Worm (Caenorhabditis elegans) whole organism, L4 larva: ENCODE measurements around the gene smu-2.

Experiments used
- F10B5.3 ChIP-seq: sonication (generic microtip); optimal IDR thresholded peaks from 2 replicates; lab custom pipeline; 2016; ENCODE audit warnings: mild to moderate bottlenecking, missing genetic modification characterization, missing compliant biosample characterization
- F26F4.8 ChIP-seq: fragments of 200-800 bp; sonication (Bioruptor generic); conservative IDR thresholded peaks from 2 replicates; pipeline ENCODE4 v1.3.6; 2022; ENCODE audit warnings: missing genetic modification characterization, missing compliant biosample characterization
- F37D6.2 ChIP-seq: sonication (generic microtip); optimal IDR thresholded peaks from 2 replicates; lab custom pipeline; 2016; ENCODE audit warnings: mild to moderate bottlenecking, missing genetic modification characterization, missing compliant biosample characterization
- F49E8.2 ChIP-seq: sonication (generic microtip); optimal IDR thresholded peaks from 2 replicates; lab custom pipeline; 2016; ENCODE audit warnings: missing compliant biosample characterization, mild to moderate bottlenecking, missing genetic modification characterization, borderline replicate concordance
- T20F7.1 ChIP-seq: fragments of 200-800 bp; sonication (Bioruptor generic); optimal IDR thresholded peaks from 2 replicates; lab custom pipeline; 2018; ENCODE audit warnings: mild to moderate bottlenecking, missing genetic modification characterization, missing compliant biosample characterization
- Y75B8A.6 ChIP-seq: fragments of 200-800 bp; sonication (Bioruptor generic); IDR thresholded peaks from 2 replicates; pipeline ENCODE4 v1.3.6; 2022; ENCODE audit warnings: missing genetic modification reagents, missing genetic modification characterization, missing compliant biosample characterization
- aha-1 ChIP-seq: fragments of 150-350 bp; peaks from one replicate; lab custom pipeline; 2014; ENCODE audit warnings: missing biosample characterization, missing genetic modification characterization
- aly-2 ChIP-seq: sonication (generic microtip); optimal IDR thresholded peaks from 2 replicates; lab custom pipeline; 2018; ENCODE audit warnings: missing biosample characterization, missing genetic modification characterization
- ama-1 ChIP-seq: fragments of 150-350 bp; optimal IDR thresholded peaks from 2 replicates; lab custom pipeline; 2014; ENCODE audit warnings: inconsistent platforms, mixed read lengths
- arid-1 ChIP-seq: fragments of 200-800 bp; sonication (Bioruptor generic); conservative IDR thresholded peaks from 2 replicates; pipeline ENCODE4 v1.3.6; 2022; ENCODE audit warnings: missing genetic modification reagents, missing genetic modification characterization, missing compliant biosample characterization
- attf-4 ChIP-seq: sonication (generic microtip); optimal IDR thresholded peaks from 3 replicates; lab custom pipeline; 2017; ENCODE audit warnings: missing biosample characterization, missing genetic modification characterization
- ctbp-1 ChIP-seq: fragments of 200-800 bp; sonication (Bioruptor generic); IDR thresholded peaks from 2 replicates; pipeline ENCODE4 v1.3.6; 2022; ENCODE audit warnings: missing genetic modification reagents, missing genetic modification characterization, missing compliant biosample characterization
- daf-12 ChIP-seq: fragments of 150-350 bp; optimal IDR thresholded peaks from 2 replicates; lab custom pipeline; 2014; ENCODE audit warnings: missing biosample characterization, missing genetic modification reagents, missing genetic modification characterization
- daf-16 ChIP-seq, 3 experiments: sonication (generic microtip); optimal IDR thresholded peaks; 2 replicates each; lab custom pipeline; 2016 to 2017; ENCODE audit warnings: missing genetic modification characterization in 3 of 3, missing genetic modification reagents in 3 of 3, mild to moderate bottlenecking in 2 of 3, missing compliant biosample characterization in 2 of 3, missing biosample characterization in 1 of 3, moderate library complexity in 1 of 3
- daf-8 ChIP-seq: fragments of 200-800 bp; sonication (Bioruptor generic); IDR thresholded peaks from 2 replicates; pipeline ENCODE4 v1.3.6; 2022; ENCODE audit warnings: missing genetic modification characterization, missing compliant biosample characterization
- dmd-6 ChIP-seq: fragments of 200-800 bp; sonication (Bioruptor generic); IDR thresholded peaks from 2 replicates; pipeline ENCODE4 v1.3.6; 2022; ENCODE audit warnings: missing genetic modification reagents, missing genetic modification characterization, missing compliant biosample characterization
- dpl-1 ChIP-seq: fragments of 150-350 bp; optimal IDR thresholded peaks from 2 replicates; lab custom pipeline; 2014; ENCODE audit warnings: missing biosample characterization, missing genetic modification reagents, missing genetic modification characterization
- duxl-1 ChIP-seq: sonication (generic microtip); optimal IDR thresholded peaks from 2 replicates; lab custom pipeline; 2016; ENCODE audit warnings: mild to moderate bottlenecking, missing genetic modification characterization, moderate library complexity, missing compliant biosample characterization; ENCODE audit not compliant: poor library complexity
- dve-1 ChIP-seq: sonication (generic microtip); optimal IDR thresholded peaks from 2 replicates; lab custom pipeline; 2017; ENCODE audit warnings: antibody characterized with exemption, mild to moderate bottlenecking, missing genetic modification characterization, missing compliant biosample characterization; ENCODE audit not compliant: insufficient read depth
- fkh-10 ChIP-seq: fragments of 150-350 bp; optimal IDR thresholded peaks from 2 replicates; lab custom pipeline; 2014; ENCODE audit warnings: missing biosample characterization, missing genetic modification reagents, missing genetic modification characterization
- gei-8 ChIP-seq: fragments of 200-800 bp; sonication (Bioruptor generic); optimal IDR thresholded peaks from 2 replicates; lab custom pipeline; 2018; ENCODE audit warnings: mild to moderate bottlenecking, missing genetic modification characterization, missing compliant biosample characterization
- hif-1 ChIP-seq, 2 experiments: sonication (generic microtip); optimal IDR thresholded peaks; 2 replicates each; lab custom pipeline; 2016 to 2017; ENCODE audit warnings: missing compliant biosample characterization in 2 of 2, missing genetic modification characterization in 2 of 2, missing genetic modification reagents in 2 of 2, missing genotype in 2 of 2, mild to moderate bottlenecking in 1 of 2
- lim-7 ChIP-seq: fragments of 200-800 bp; sonication (Bioruptor generic); IDR thresholded peaks from 2 replicates; pipeline ENCODE4 v1.3.6; 2022; ENCODE audit warnings: missing genetic modification characterization, missing compliant biosample characterization
- lin-13 ChIP-seq: fragments of 150-350 bp; optimal IDR thresholded peaks from 2 replicates; lab custom pipeline; 2014; ENCODE audit warnings: missing biosample characterization, missing genetic modification reagents, missing genetic modification characterization
- lin-29 ChIP-seq: fragments of 200-800 bp; sonication (Bioruptor generic); IDR thresholded peaks from 2 replicates; pipeline ENCODE4 v1.3.6; 2022; ENCODE audit warnings: missing genetic modification reagents, missing genetic modification characterization, missing compliant biosample characterization
- lin-38 ChIP-seq: fragments of 200-800 bp; sonication (Bioruptor generic); IDR thresholded peaks from 2 replicates; pipeline ENCODE4 v1.3.6; 2022; ENCODE audit warnings: missing genetic modification reagents, missing genetic modification characterization, missing compliant biosample characterization
- lin-39 ChIP-seq: fragments of 150-350 bp; optimal IDR thresholded peaks from 2 replicates; lab custom pipeline; 2014; ENCODE audit warnings: missing biosample characterization, missing genetic modification reagents, missing genetic modification characterization
- madf-9 ChIP-seq: fragments of 200-800 bp; sonication (Bioruptor generic); conservative IDR thresholded peaks from 2 replicates; pipeline ENCODE4 v1.3.6; 2022; ENCODE audit warnings: missing genetic modification reagents, missing genetic modification characterization, missing compliant biosample characterization
- mes-2 ChIP-seq: sonication (generic microtip); optimal IDR thresholded peaks from 2 replicates; lab custom pipeline; 2016; ENCODE audit warnings: missing genotype, mild to moderate bottlenecking, missing genetic modification characterization, missing compliant biosample characterization; ENCODE audit not compliant: poor library complexity, severe bottlenecking
- mxl-3 ChIP-seq: fragments of 200-800 bp; sonication (Bioruptor generic); optimal IDR thresholded peaks from 2 replicates; lab custom pipeline; 2018; ENCODE audit warnings: mild to moderate bottlenecking, missing genetic modification characterization, missing compliant biosample characterization
- nhr-11 ChIP-seq: fragments of 150-350 bp; optimal IDR thresholded peaks from 2 replicates; lab custom pipeline; 2014; ENCODE audit warnings: missing biosample characterization, missing genetic modification characterization
- nhr-237 ChIP-seq: sonication (generic microtip); optimal IDR thresholded peaks from 2 replicates; lab custom pipeline; 2017; ENCODE audit warnings: missing biosample characterization, missing genetic modification characterization
- nhr-41 ChIP-seq: fragments of 200-800 bp; sonication (Bioruptor generic); IDR thresholded peaks from 2 replicates; pipeline ENCODE4 v1.3.6; 2022; ENCODE audit warnings: missing genetic modification reagents, missing genetic modification characterization, missing compliant biosample characterization
- nhr-48 ChIP-seq: sonication (generic microtip); optimal IDR thresholded peaks from 2 replicates; lab custom pipeline; 2016; ENCODE audit warnings: mild to moderate bottlenecking, missing genetic modification characterization, missing compliant biosample characterization
- nhr-6 ChIP-seq: fragments of 150-350 bp; optimal IDR thresholded peaks from 2 replicates; lab custom pipeline; 2014; ENCODE audit warnings: missing biosample characterization, missing genetic modification characterization
- nhr-77 ChIP-seq: fragments of 150-350 bp; optimal IDR thresholded peaks from 2 replicates; lab custom pipeline; 2014; ENCODE audit warnings: missing biosample characterization, missing genetic modification characterization
- pha-4 ChIP-seq, 2 experiments: fragments of 150-350 bp in 1 of 2; fragments of 200-800 bp in 1 of 2; sonication (Bioruptor generic) in 1 of 2; IDR thresholded peaks in 1 of 2; optimal IDR thresholded peaks in 1 of 2; 2 replicates each; pipeline versions ENCODE4 v1.3.6 to Lab custom; 2014 to 2022; ENCODE audit warnings: missing genetic modification characterization in 2 of 2, missing genetic modification reagents in 2 of 2, missing biosample characterization in 1 of 2, missing compliant biosample characterization in 1 of 2
- pqm-1 ChIP-seq: sonication (generic microtip); optimal IDR thresholded peaks from 2 replicates; lab custom pipeline; 2017; ENCODE audit warnings: missing biosample characterization, missing genetic modification characterization
- saeg-2 ChIP-seq: fragments of 200-800 bp; sonication (Bioruptor generic); IDR thresholded peaks from 2 replicates; pipeline ENCODE4 v1.3.6; 2022; ENCODE audit warnings: missing genetic modification reagents, missing genetic modification characterization, missing compliant biosample characterization
- snpc-1.2 ChIP-seq: fragments of 200-800 bp; sonication (Bioruptor generic); IDR thresholded peaks from 2 replicates; pipeline ENCODE4 v1.3.6; 2022; ENCODE audit warnings: missing genetic modification reagents, missing genetic modification characterization, missing compliant biosample characterization
- spr-1 ChIP-seq: sonication (generic microtip); optimal IDR thresholded peaks from 2 replicates; lab custom pipeline; 2016; ENCODE audit warnings: mild to moderate bottlenecking, missing genetic modification characterization, missing compliant biosample characterization
- spr-3 ChIP-seq: fragments of 200-800 bp; sonication (Bioruptor generic); optimal IDR thresholded peaks from 2 replicates; lab custom pipeline; 2018; ENCODE audit warnings: mild to moderate bottlenecking, missing genetic modification characterization, missing compliant biosample characterization
- unc-39 ChIP-seq: sonication (generic microtip); optimal IDR thresholded peaks from 2 replicates; lab custom pipeline; 2017; ENCODE audit warnings: missing biosample characterization, missing genetic modification characterization
- unc-62 ChIP-seq, 3 experiments: fragments of 150-350 bp in 1 of 3; sonication (generic microtip); optimal IDR thresholded peaks in 2 of 3; peaks in 1 of 3; 1 replicate in 1 of 3; 2 replicates in 2 of 3; lab custom pipeline; 2014 to 2017; ENCODE audit warnings: missing biosample characterization in 3 of 3, missing genetic modification characterization in 3 of 3, missing genetic modification reagents in 3 of 3, missing genotype in 1 of 3
- vab-7 ChIP-seq: fragments of 200-800 bp; sonication (Bioruptor generic); IDR thresholded peaks from 2 replicates; pipeline ENCODE4 v1.3.6; 2022; ENCODE audit warnings: missing genetic modification reagents, missing genetic modification characterization, missing compliant biosample characterization
- zag-1 ChIP-seq: fragments of 150-350 bp; optimal IDR thresholded peaks from 2 replicates; lab custom pipeline; 2014; ENCODE audit warnings: missing biosample characterization, missing genetic modification characterization
- zip-11 ChIP-seq: fragments of 200-800 bp; sonication (Bioruptor generic); IDR thresholded peaks from 2 replicates; pipeline ENCODE4 v1.3.6; 2022; ENCODE audit warnings: missing genetic modification characterization, missing compliant biosample characterization
- ztf-7 ChIP-seq: fragments of 150-350 bp; optimal IDR thresholded peaks from 2 replicates; lab custom pipeline; 2014; ENCODE audit warnings: missing biosample characterization, missing genetic modification characterization

Gene smu-2

ce11 chrII:3518961-3519544, 36.8 kb downstream of the smu-2 start, which contains the start of gene clec-126 (continued):
- no peak for TF ChIP-seq nhr-237 (tag; lab: Kevin White, UChicago)
- no peak for TF ChIP-seq zag-1 (tag; lab: Kevin White, UChicago)
- peak; percentile 63 for TF ChIP-seq F37D6.2 (tag; lab: Kevin White, UChicago)
- no peak; the same call in 1 of the 2 replicates for TF ChIP-seq Y75B8A.6 (GFP tag; lab: Robert Waterston, UW)
- no peak for TF ChIP-seq unc-39 (tag; lab: Kevin White, UChicago)
- peak; percentile 80 for TF ChIP-seq vab-7 (GFP tag; lab: Robert Waterston, UW)
- TF ChIP-seq lin-38 (GFP tag; lab: Robert Waterston, UW), result peak; percentile 86
- no peak for TF ChIP-seq T20F7.1
- TF ChIP-seq arid-1 (GFP tag; lab: Robert Waterston, UW), result peak; percentile 31; the same call in 1 of the 2 replicates
- peak; percentile 63 for TF ChIP-seq mxl-3 (GFP tag; lab: Kevin White, UChicago)
- TF ChIP-seq snpc-1.2 (GFP tag; lab: Robert Waterston, UW), result peak; percentile 73
- peak; percentile 74; the same call in 1 of the 2 replicates for TF ChIP-seq pha-4 (GFP tag; IDR thresholded peaks at IDR 0.05; lab: Robert Waterston, UW)
- TF ChIP-seq pha-4 (tag; optimal IDR thresholded peaks at IDR 0.05; lab: Kevin White, UChicago), result peak; percentile 27
- peak; percentile 77 for TF ChIP-seq lim-7 (GFP tag; lab: Robert Waterston, UW)
- TF ChIP-seq mes-2 (tag; lab: Kevin White, UChicago), result peak; percentile 58
- peak; percentile 59 for TF ChIP-seq ztf-7 (tag; lab: Kevin White, UChicago)
- peak in 1 of 2 experiments; percentile 45 for TF ChIP-seq hif-1 (tag; optimal IDR thresholded peaks at IDR 0.05; lab: Kevin White, UChicago)
- no peak for TF ChIP-seq aly-2 (tag; lab: Kevin White, UChicago)
- no peak for TF ChIP-seq nhr-11 (tag; lab: Kevin White, UChicago)
- TF ChIP-seq F10B5.3 (tag; lab: Kevin White, UChicago), result peak; percentile 48
- no peak for TF ChIP-seq lin-39
- peak; percentile 77 for TF ChIP-seq madf-9
- no peak for TF ChIP-seq attf-4 (tag; lab: Kevin White, UChicago)
- peak; percentile 74 for TF ChIP-seq nhr-77 (tag; lab: Kevin White, UChicago)
- peak; percentile 47 for TF ChIP-seq dpl-1 (GFP tag; lab: Kevin White, UChicago)
- 0 out of 2 replicates have a peak, but pooled peaks have one; percentile 22 for TF ChIP-seq F26F4.8
- no peak for TF ChIP-seq saeg-2 (GFP tag; lab: Robert Waterston, UW)
- TF ChIP-seq zip-11 (GFP tag; lab: Robert Waterston, UW), result 0 out of 2 replicates have a peak, but pooled peaks have one; percentile 9
- TF ChIP-seq nhr-41 (GFP tag; lab: Robert Waterston, UW), result no peak; the same call in 1 of the 2 replicates
- TF ChIP-seq daf-16 (GFP tag; optimal IDR thresholded peaks at IDR 0.05; lab: Kevin White, UChicago), result peak; percentile 85 to 94
- TF ChIP-seq daf-16 (tag; optimal IDR thresholded peaks at IDR 0.05; lab: Kevin White, UChicago), result peak; percentile 96
- no peak for TF ChIP-seq daf-8 (GFP tag; lab: Robert Waterston, UW)
- no peak for TF ChIP-seq daf-12
- peak; percentile 91 for TF ChIP-seq spr-1 (tag; lab: Kevin White, UChicago)
- peak; percentile 91 for TF ChIP-seq lin-13 (GFP tag; lab: Kevin White, UChicago)
- peak; percentile 98 for TF ChIP-seq aha-1 (tag; lab: Kevin White, UChicago)
- TF ChIP-seq dmd-6 (GFP tag; lab: Robert Waterston, UW), result peak; percentile 64
- peak; percentile 74 for TF ChIP-seq ctbp-1 (GFP tag; lab: Robert Waterston, UW)
- TF ChIP-seq lin-29 (GFP tag; lab: Robert Waterston, UW), result 0 out of 2 replicates have a peak, but pooled peaks have one; percentile 10
- no peak for TF ChIP-seq pqm-1
- TF ChIP-seq spr-3 (GFP tag; lab: Kevin White, UChicago), result peak; percentile 38
- peak; percentile 82 for TF ChIP-seq nhr-48 (tag; lab: Kevin White, UChicago)
- TF ChIP-seq dve-1 (tag; lab: Kevin White, UChicago), result peak; percentile 99
- peak; percentile 46 for TF ChIP-seq gei-8 (GFP tag; lab: Kevin White, UChicago)
- TF ChIP-seq nhr-6 (tag; lab: Kevin White, UChicago), result no peak
- TF ChIP-seq duxl-1 (tag; lab: Kevin White, UChicago), result peak; percentile 67
- peak; percentile 30 for TF ChIP-seq fkh-10 (GFP tag; lab: Kevin White, UChicago)
- TF ChIP-seq unc-62 (GFP tag; optimal IDR thresholded peaks at IDR 0.05 in 1 of 2; lab: Kevin White, UChicago), result peak in 1 of 2 experiments; percentile 64
- no peak for TF ChIP-seq unc-62 (tag; optimal IDR thresholded peaks at IDR 0.05; lab: Kevin White, UChicago)
- TF ChIP-seq ama-1, result no peak
- TF ChIP-seq F49E8.2 (tag; lab: Kevin White, UChicago), result peak; percentile 65
